Fruit fly (Drosophila melanogaster) whole organism, prepupa: ENCODE data around the gene CG32091.

Experiments used
- CG6276 ChIP-seq: fragments of 200-800 bp; sonication (Bioruptor generic); optimal IDR thresholded peaks from 2 replicates; lab custom pipeline; 2017; ENCODE audit warnings: missing biosample characterization, mild to moderate bottlenecking, missing genetic modification characterization
- CG6854 ChIP-seq: fragments of 200-800 bp; sonication (Bioruptor generic); optimal IDR thresholded peaks from 2 replicates; lab custom pipeline; 2017; ENCODE audit warnings: missing biosample characterization, mild to moderate bottlenecking, missing genetic modification characterization

DNA sequence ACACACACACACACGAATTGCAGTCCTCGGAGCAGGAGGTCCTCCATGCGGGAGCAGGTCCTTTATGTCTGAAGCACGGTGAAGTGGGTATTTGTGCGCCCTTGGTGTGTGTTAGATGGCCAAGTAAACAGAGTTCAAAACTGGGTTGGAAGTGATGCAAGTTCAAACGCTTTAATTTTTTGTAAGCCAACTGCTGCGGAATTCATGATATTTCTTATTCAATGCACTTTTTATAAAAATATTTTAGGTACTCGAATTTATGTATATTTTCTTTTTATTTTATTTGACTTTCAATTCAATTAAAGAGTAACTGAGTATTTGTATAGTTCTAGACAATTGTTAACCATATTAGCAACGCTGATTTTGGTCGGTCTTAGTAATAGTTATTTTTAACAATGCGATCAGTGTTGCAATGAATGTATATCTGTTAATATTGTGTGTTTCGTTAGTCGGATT is 31.2 kb upstream of the CG32091 start, which contains the start of the genes CG14137 and CG46394:
- no peak for TF ChIP-seq CG6276 (GFP tag; lab: Kevin White, UChicago)
- no peak for TF ChIP-seq CG6854
